Worm (Caenorhabditis elegans) whole organism, L4 larva: ENCODE measurements around the gene B0507.9.

Experiments
- F49E8.2 ChIP-seq: sonication (generic microtip); optimal IDR thresholded peaks from 2 replicates; lab custom pipeline; 2016; ENCODE audit warnings: missing compliant biosample characterization, mild to moderate bottlenecking, missing genetic modification characterization, borderline replicate concordance
- ama-1 ChIP-seq: fragments of 150-350 bp; optimal IDR thresholded peaks from 2 replicates; lab custom pipeline; 2014; ENCODE audit warnings: inconsistent platforms, mixed read lengths
- lin-13 ChIP-seq: fragments of 150-350 bp; optimal IDR thresholded peaks from 2 replicates; lab custom pipeline; 2014; ENCODE audit warnings: missing biosample characterization, missing genetic modification reagents, missing genetic modification characterization
- nhr-76 ChIP-seq: fragments of 150-350 bp; optimal IDR thresholded peaks from 2 replicates; lab custom pipeline; 2014; ENCODE audit warnings: missing biosample characterization, missing genetic modification characterization
- unc-62 ChIP-seq, 3 experiments: fragments of 150-350 bp in 1 of 3; sonication (generic microtip); optimal IDR thresholded peaks in 2 of 3; peaks in 1 of 3; 1 replicate in 1 of 3; 2 replicates in 2 of 3; lab custom pipeline; 2014 to 2017; ENCODE audit warnings: missing biosample characterization in 3 of 3, missing genetic modification characterization in 3 of 3, missing genetic modification reagents in 3 of 3, missing genotype in 1 of 3
- zip-2 ChIP-seq: fragments of 150-350 bp; optimal IDR thresholded peaks from 2 replicates; lab custom pipeline; 2014; ENCODE audit warnings: missing biosample characterization, missing genetic modification characterization

DNA sequence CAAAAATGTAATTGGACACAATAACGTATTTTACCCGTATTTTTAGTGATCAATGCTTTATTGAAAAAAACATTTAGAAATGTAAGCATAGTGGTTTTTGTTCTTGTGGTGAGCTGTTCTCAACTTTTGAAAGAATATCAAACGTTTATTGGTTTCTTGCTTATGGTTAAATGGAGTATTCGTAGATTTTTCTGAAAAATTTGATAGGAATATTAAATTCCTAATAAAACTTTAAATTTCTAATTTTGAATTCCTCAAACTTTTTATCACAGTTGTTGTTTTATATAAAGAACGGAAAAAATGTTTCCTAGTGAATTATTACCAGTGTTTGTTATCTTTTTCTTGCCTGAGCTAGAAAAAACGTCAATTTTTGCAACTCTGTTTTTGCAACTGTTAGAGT is 12.4 kb downstream of the B0507.9 start, which contains the start of gene B0507.5:
- TF ChIP-seq ama-1 (lab: Kevin White, UChicago) (no peak), zip-2 (no peak), F49E8.2 (tag; lab: Kevin White, UChicago) (no peak), lin-13 (GFP tag; lab: Kevin White, UChicago) (no peak), nhr-76 (tag; lab: Kevin White, UChicago) (no peak), unc-62 (GFP tag; optimal IDR thresholded peaks at IDR 0.05 in 1 of 2; lab: Kevin White, UChicago) (no peak), unc-62 (tag; optimal IDR thresholded peaks at IDR 0.05; lab: Kevin White, UChicago) (no peak)
